Worm (Caenorhabditis elegans) whole organism, L1 larva: ENCODE data around the gene fmo-3.

Source experiments
- C04F5.9 ChIP-seq: sonication (generic microtip); optimal IDR thresholded peaks from 2 replicates; lab custom pipeline; 2016; ENCODE audit warnings: missing genetic modification characterization, missing compliant biosample characterization
- C34B4.2 ChIP-seq: sonication (generic microtip); optimal IDR thresholded peaks from 2 replicates; lab custom pipeline; 2017; ENCODE audit warnings: mild to moderate bottlenecking, missing genetic modification characterization, missing compliant biosample characterization
- alr-1 ChIP-seq: fragments of 200-800 bp; sonication (Bioruptor generic); optimal IDR thresholded peaks from 2 replicates; lab custom pipeline; 2018; ENCODE audit warnings: borderline replicate concordance, mild to moderate bottlenecking, missing genetic modification characterization, missing compliant biosample characterization
- efl-1 ChIP-seq, 4 experiments: fragments of 150-350 bp; optimal IDR thresholded peaks in 3 of 4; peaks in 1 of 4; 1 replicate in 1 of 4; 2 replicates in 3 of 4; lab custom pipeline; 2014; ENCODE audit warnings: missing biosample characterization in 2 of 4, missing genetic modification characterization in 2 of 4, missing genetic modification reagents in 2 of 4
- fkh-10 ChIP-seq: sonication (generic microtip); optimal IDR thresholded peaks from 2 replicates; lab custom pipeline; 2017; ENCODE audit warnings: missing biosample characterization, missing genetic modification reagents, missing genetic modification characterization
- lin-13 ChIP-seq: fragments of 150-350 bp; optimal IDR thresholded peaks from 2 replicates; lab custom pipeline; 2014; ENCODE audit warnings: missing biosample characterization, missing genetic modification reagents, missing genetic modification characterization
- mep-1 ChIP-seq: fragments of 150-350 bp; optimal IDR thresholded peaks from 2 replicates; lab custom pipeline; 2014; ENCODE audit warnings: missing biosample characterization, missing genetic modification characterization
- nhr-11 ChIP-seq: fragments of 150-350 bp; optimal IDR thresholded peaks from 2 replicates; lab custom pipeline; 2014; ENCODE audit warnings: missing biosample characterization, missing genetic modification characterization
- nhr-28 ChIP-seq: fragments of 150-350 bp; optimal IDR thresholded peaks from 2 replicates; lab custom pipeline; 2014; ENCODE audit warnings: missing biosample characterization, missing genetic modification characterization
- nhr-71 ChIP-seq: sonication (generic microtip); optimal IDR thresholded peaks from 2 replicates; lab custom pipeline; 2016; ENCODE audit warnings: mild to moderate bottlenecking, missing genetic modification characterization, moderate library complexity, missing compliant biosample characterization
- pag-3 ChIP-seq: sonication (generic microtip); optimal IDR thresholded peaks from 2 replicates; lab custom pipeline; 2017; ENCODE audit warnings: missing genetic modification characterization, mild to moderate bottlenecking, missing compliant biosample characterization, antibody characterized with exemption, borderline replicate concordance; ENCODE audit not compliant: insufficient read depth
- snpc-4 ChIP-seq: fragments of 150-350 bp; optimal IDR thresholded peaks from 2 replicates; lab custom pipeline; 2014; ENCODE audit warnings: missing biosample characterization, missing genetic modification characterization
- ztf-11 ChIP-seq, 2 experiments: sonication (generic microtip); optimal IDR thresholded peaks; 2 replicates each; lab custom pipeline; 2016 to 2017; ENCODE audit warnings: missing genetic modification characterization in 2 of 2, missing biosample characterization in 1 of 2, missing compliant biosample characterization in 1 of 2

DNA sequence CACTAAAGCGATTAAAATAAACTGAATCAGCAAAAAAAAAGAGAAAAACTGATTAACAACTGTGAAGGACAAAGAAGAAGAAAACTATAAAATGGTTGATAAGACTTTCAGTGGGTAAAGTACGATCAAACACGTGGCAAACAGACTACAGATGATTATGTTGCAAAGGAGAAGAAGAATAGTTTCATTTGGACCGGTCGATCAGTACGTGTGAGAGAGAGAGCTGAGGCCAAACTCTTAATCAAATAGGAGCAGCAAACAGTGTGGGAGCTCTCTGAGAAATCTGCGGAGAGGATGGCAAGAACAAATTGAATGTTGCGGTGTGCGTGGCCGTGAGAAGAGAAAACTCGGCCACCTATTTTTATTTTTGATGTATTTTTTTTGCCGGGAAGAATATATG, 24.6 kb downstream of the fmo-3 start:
- TF ChIP-seq ztf-11 (tag; optimal IDR thresholded peaks at IDR 0.05; lab: Kevin White, UChicago) = no peak
- TF ChIP-seq nhr-71 (tag; lab: Kevin White, UChicago) = peak; percentile 44
- no peak for TF ChIP-seq fkh-10 (GFP tag; lab: Kevin White, UChicago)
- no peak for TF ChIP-seq C34B4.2 (tag; lab: Kevin White, UChicago)
- TF ChIP-seq alr-1 (tag; lab: Kevin White, UChicago) = no peak
- TF ChIP-seq C04F5.9 (tag; lab: Kevin White, UChicago) = no peak
- TF ChIP-seq nhr-11 (tag; lab: Kevin White, UChicago) = no peak
- no peak for TF ChIP-seq snpc-4
- TF ChIP-seq mep-1 (tag; lab: Kevin White, UChicago) = peak; percentile 35
- TF ChIP-seq efl-1 (optimal IDR thresholded peaks at IDR 0.05; lab: Kevin White, UChicago) = no peak
- TF ChIP-seq efl-1 (GFP tag; optimal IDR thresholded peaks at IDR 0.05 in 1 of 2; lab: Kevin White, UChicago) = peak in 1 of 2 experiments; percentile 78
- TF ChIP-seq nhr-28 (tag; lab: Kevin White, UChicago) = no peak
- TF ChIP-seq pag-3 (tag; lab: Kevin White, UChicago) = no peak
- no peak for TF ChIP-seq lin-13 (GFP tag; lab: Kevin White, UChicago)
